Fruit fly (Drosophila melanogaster) whole organism, embryonic: ENCODE data around the gene CG12766.
A peak's percentile ranks its signal among the peaks of the same experiment; 100 is the strongest.

Source experiments
- CG10321 ChIP-seq: fragments of 200-800 bp; sonication (Bioruptor generic); IDR thresholded peaks from 2 replicates; pipeline ENCODE4 v1.3.6; 2022; ENCODE audit warnings: missing biosample characterization, missing genetic modification characterization
- CG10654 ChIP-seq: fragments of 200-800 bp; sonication (Bioruptor generic); optimal IDR thresholded peaks from 2 replicates; lab custom pipeline; 2016; ENCODE audit warnings: missing biosample characterization, missing genetic modification characterization
- CG11085 ChIP-seq: fragments of 200-800 bp; sonication (Bioruptor generic); IDR thresholded peaks from 2 replicates; pipeline ENCODE4 v1.3.6; 2022; ENCODE audit warnings: missing biosample characterization, missing genetic modification characterization
- CG11560 ChIP-seq: fragments of 200-800 bp; sonication (Bioruptor generic); IDR thresholded peaks from 3 replicates; pipeline ENCODE4 v1.3.6; 2022; ENCODE audit warnings: missing biosample characterization, missing genetic modification characterization
- CG12299 ChIP-seq: fragments of 200-800 bp; sonication (Bioruptor generic); optimal IDR thresholded peaks from 2 replicates; lab custom pipeline; 2018; ENCODE audit warnings: missing biosample characterization, mild to moderate bottlenecking, missing genetic modification characterization
- CG12744 ChIP-seq: fragments of 200-800 bp; sonication (Bioruptor generic); optimal IDR thresholded peaks from 2 replicates; lab custom pipeline; 2016; ENCODE audit warnings: missing biosample characterization, missing genetic modification characterization
- CG15479 ChIP-seq: fragments of 200-800 bp; sonication (Bioruptor generic); optimal IDR thresholded peaks from 3 replicates; lab custom pipeline; 2019; ENCODE audit warnings: missing biosample characterization, mild to moderate bottlenecking, missing genetic modification characterization, moderate library complexity
- CG16813 ChIP-seq: fragments of 200-800 bp; sonication (Bioruptor generic); IDR thresholded peaks from 3 replicates; pipeline ENCODE4 v1.3.6; 2022; ENCODE audit warnings: missing biosample characterization, missing genetic modification characterization; ENCODE audit not compliant: partially characterized antibody
- CG17568 ChIP-seq: fragments of 200-800 bp; sonication (Bioruptor generic); optimal IDR thresholded peaks from 2 replicates; lab custom pipeline; 2018; ENCODE audit warnings: missing biosample characterization, mild to moderate bottlenecking, missing genetic modification characterization, moderate library complexity
- CG17802 ChIP-seq: fragments of 200-800 bp; sonication (Bioruptor generic); optimal IDR thresholded peaks from 2 replicates; lab custom pipeline; 2018; ENCODE audit warnings: missing biosample characterization, mild to moderate bottlenecking, missing genetic modification characterization, moderate library complexity
- CG2120 ChIP-seq: fragments of 200-800 bp; sonication (Bioruptor generic); optimal IDR thresholded peaks from 3 replicates; lab custom pipeline; 2016; ENCODE audit warnings: missing biosample characterization, missing genetic modification characterization
- CG33213 ChIP-seq: fragments of 200-800 bp; sonication (Bioruptor generic); optimal IDR thresholded peaks from 3 replicates; lab custom pipeline; 2016; ENCODE audit warnings: missing biosample characterization, missing genetic modification characterization
- CG4820 ChIP-seq: fragments of 200-800 bp; sonication (Bioruptor generic); optimal IDR thresholded peaks from 3 replicates; lab custom pipeline; 2016; ENCODE audit warnings: missing biosample characterization, missing genetic modification characterization
- CG6765 ChIP-seq: fragments of 200-800 bp; sonication (Bioruptor generic); optimal IDR thresholded peaks from 3 replicates; lab custom pipeline; 2017; ENCODE audit warnings: missing biosample characterization, mild to moderate bottlenecking, missing genetic modification characterization
- CG6813 ChIP-seq: fragments of 200-800 bp; sonication (Bioruptor generic); optimal IDR thresholded peaks from 2 replicates; lab custom pipeline; 2017; ENCODE audit warnings: missing biosample characterization, missing genetic modification characterization, mild to moderate bottlenecking, moderate library complexity, missing genetic modification reagents
- CG7271 ChIP-seq: fragments of 200-800 bp; sonication (Bioruptor generic); optimal IDR thresholded peaks from 2 replicates; lab custom pipeline; 2018; ENCODE audit warnings: missing biosample characterization, mild to moderate bottlenecking, missing genetic modification characterization, moderate library complexity
- CG7357 ChIP-seq: fragments of 200-800 bp; sonication (Bioruptor generic); IDR thresholded peaks from 3 replicates; pipeline ENCODE4 v1.3.6; 2022; ENCODE audit warnings: missing biosample characterization, missing genetic modification characterization
- CG7928 ChIP-seq: fragments of 200-800 bp; sonication (Bioruptor generic); optimal IDR thresholded peaks from 2 replicates; lab custom pipeline; 2017; ENCODE audit warnings: missing biosample characterization, mild to moderate bottlenecking, missing genetic modification characterization
- CG8765 ChIP-seq: fragments of 200-800 bp; sonication (Bioruptor generic); IDR thresholded peaks from 2 replicates; pipeline ENCODE4 v1.3.6; 2022; ENCODE audit warnings: missing biosample characterization, missing genetic modification characterization
- D19B ChIP-seq: fragments of 200-800 bp; sonication (Bioruptor generic); optimal IDR thresholded peaks from 2 replicates; lab custom pipeline; 2017; ENCODE audit warnings: missing biosample characterization, mild to moderate bottlenecking, missing genetic modification characterization
- Fer3 ChIP-seq: fragments of 200-800 bp; sonication (Bioruptor generic); optimal IDR thresholded peaks from 2 replicates; lab custom pipeline; 2018; ENCODE audit warnings: missing biosample characterization, mild to moderate bottlenecking, missing genetic modification characterization, moderate library complexity
- Hmx ChIP-seq: fragments of 200-800 bp; sonication (Bioruptor generic); optimal IDR thresholded peaks from 2 replicates; lab custom pipeline; 2016; ENCODE audit warnings: missing biosample characterization, missing genetic modification characterization
- Hsf ChIP-seq: fragments of 200-800 bp; sonication (Bioruptor generic); optimal IDR thresholded peaks from 3 replicates; lab custom pipeline; 2016; ENCODE audit warnings: missing biosample characterization, missing genetic modification characterization
- Lhr ChIP-seq: fragments of 200-800 bp; sonication (Bioruptor generic); optimal IDR thresholded peaks from 3 replicates; lab custom pipeline; 2017; ENCODE audit warnings: mild to moderate bottlenecking, missing biosample characterization, missing genetic modification reagents, missing genetic modification characterization
- MBD-R2 ChIP-seq: fragments of 200-800 bp; sonication (Bioruptor generic); IDR thresholded peaks from 2 replicates; pipeline ENCODE4 v1.3.6; 2022; ENCODE audit warnings: missing biosample characterization, missing genetic modification characterization
- Mad ChIP-seq: fragments of 200-800 bp; sonication (Bioruptor generic); optimal IDR thresholded peaks from 2 replicates; lab custom pipeline; 2016; ENCODE audit warnings: missing biosample characterization, missing genetic modification characterization
- Meics ChIP-seq: fragments of 200-800 bp; sonication (Bioruptor generic); optimal IDR thresholded peaks from 2 replicates; lab custom pipeline; 2017; ENCODE audit warnings: missing biosample characterization, mild to moderate bottlenecking, missing genetic modification characterization
- Optix ChIP-seq: fragments of 200-800 bp; sonication (Bioruptor generic); IDR thresholded peaks from 3 replicates; pipeline ENCODE4 v1.3.6; 2022; ENCODE audit warnings: missing biosample characterization, missing genetic modification characterization
- Sry-δ ChIP-seq: fragments of 200-800 bp; sonication (Bioruptor generic); optimal IDR thresholded peaks from 2 replicates; lab custom pipeline; 2016; ENCODE audit warnings: missing biosample characterization, missing genetic modification characterization
- Trl ChIP-seq, 3 experiments: fragments of >200 bp in 2 of 3; fragments of 200-800 bp in 1 of 3; sonication (Bioruptor generic) in 1 of 3; optimal IDR thresholded peaks; 2 replicates in 1 of 3; 3 replicates in 2 of 3; lab custom pipeline; 2016 to 2017; ENCODE audit warnings: missing biosample characterization in 1 of 3, missing genetic modification characterization in 1 of 3
- Vsx1 ChIP-seq: fragments of 200-800 bp; sonication (Bioruptor generic); optimal IDR thresholded peaks from 2 replicates; lab custom pipeline; 2017; ENCODE audit warnings: missing biosample characterization, mild to moderate bottlenecking, missing genetic modification characterization, missing genetic modification reagents
- ash1 ChIP-seq: fragments of 200-800 bp; sonication (Bioruptor generic); optimal IDR thresholded peaks from 2 replicates; lab custom pipeline; 2018; ENCODE audit warnings: missing biosample characterization, mild to moderate bottlenecking, missing genetic modification characterization
- ato ChIP-seq: fragments of 200-800 bp; sonication (Bioruptor generic); IDR thresholded peaks from 2 replicates; pipeline ENCODE4 v1.3.6; 2022; ENCODE audit warnings: missing biosample characterization, missing genetic modification characterization; ENCODE audit not compliant: partially characterized antibody
- cad ChIP-seq: fragments of >200 bp; optimal IDR thresholded peaks from 2 replicates; lab custom pipeline; 2017; ENCODE audit warnings: missing biosample characterization, missing genetic modification characterization
- crc ChIP-seq: fragments of 200-800 bp; sonication (Bioruptor generic); optimal IDR thresholded peaks from 2 replicates; lab custom pipeline; 2016; ENCODE audit warnings: missing biosample characterization, missing genetic modification characterization
- gfzf ChIP-seq: fragments of 200-800 bp; sonication (Bioruptor generic); optimal IDR thresholded peaks from 2 replicates; lab custom pipeline; 2016; ENCODE audit warnings: missing biosample characterization, mild to moderate bottlenecking, missing genetic modification characterization, moderate library complexity
- lola ChIP-seq, 3 experiments: fragments of >200 bp in 2 of 3; fragments of 200-800 bp in 1 of 3; sonication (Bioruptor generic) in 1 of 3; optimal IDR thresholded peaks; 2 replicates each; lab custom pipeline; 2017 to 2019; ENCODE audit warnings: missing biosample characterization in 3 of 3, missing genetic modification characterization in 3 of 3, mild to moderate bottlenecking in 1 of 3, moderate library complexity in 1 of 3
- lov ChIP-seq, 2 experiments: fragments of 200-800 bp in 1 of 2; fragments of >200 bp in 1 of 2; sonication (Bioruptor generic) in 1 of 2; IDR thresholded peaks in 1 of 2; optimal IDR thresholded peaks in 1 of 2; 2 replicates in 1 of 2; 3 replicates in 1 of 2; pipeline versions ENCODE4 v1.3.6 to Lab custom; 2017 to 2022; ENCODE audit warnings: missing biosample characterization in 1 of 2, missing genetic modification characterization in 1 of 2
- oc ChIP-seq: fragments of 200-800 bp; sonication (Bioruptor generic); optimal IDR thresholded peaks from 2 replicates; lab custom pipeline; 2018; ENCODE audit warnings: missing biosample characterization, mild to moderate bottlenecking, missing genetic modification characterization, moderate library complexity
- otp ChIP-seq: fragments of 200-800 bp; sonication (Bioruptor generic); IDR thresholded peaks from 3 replicates; pipeline ENCODE4, ENCODE4 v1.3.6; 2022; ENCODE audit warnings: missing biosample characterization, missing genetic modification characterization
- peb ChIP-seq: fragments of 200-800 bp; sonication (Bioruptor generic); IDR thresholded peaks from 2 replicates; pipeline ENCODE4 v1.3.6; 2022; ENCODE audit warnings: missing biosample characterization, missing genetic modification characterization
- prd ChIP-seq, 3 experiments: fragments of >200 bp in 2 of 3; fragments of 200-800 bp in 1 of 3; sonication (Bioruptor generic) in 1 of 3; optimal IDR thresholded peaks in 2 of 3; IDR thresholded peaks in 1 of 3; 2 replicates in 2 of 3; 3 replicates in 1 of 3; pipeline versions ENCODE4 v1.3.6 to Lab custom; 2017 to 2022; ENCODE audit warnings: missing biosample characterization in 1 of 3, missing genetic modification characterization in 1 of 3
- tap ChIP-seq: fragments of 200-800 bp; optimal IDR thresholded peaks from 3 replicates; lab custom pipeline; 2019; ENCODE audit warnings: missing biosample characterization, mild to moderate bottlenecking, missing genetic modification characterization, moderate library complexity
- tgo ChIP-seq: fragments of 200-800 bp; sonication (Bioruptor generic); IDR thresholded peaks from 3 replicates; pipeline ENCODE4 v1.3.6; 2022; ENCODE audit warnings: missing biosample characterization, missing genetic modification characterization
- tna ChIP-seq: fragments of 200-800 bp; sonication (Bioruptor generic); IDR thresholded peaks from 2 replicates; pipeline ENCODE4 v1.3.6; 2022; ENCODE audit warnings: missing biosample characterization, missing genetic modification characterization; ENCODE audit not compliant: partially characterized antibody
- usp ChIP-seq: fragments of >200 bp; optimal IDR thresholded peaks from 2 replicates; lab custom pipeline; 2017; ENCODE audit warnings: missing biosample characterization, missing genetic modification characterization
- zfh1 ChIP-seq: fragments of 200-800 bp; sonication (Bioruptor generic); IDR thresholded peaks from 3 replicates; pipeline ENCODE4 v1.3.6; 2022; ENCODE audit warnings: missing biosample characterization, missing genetic modification characterization

Gene CG12766

DNA sequence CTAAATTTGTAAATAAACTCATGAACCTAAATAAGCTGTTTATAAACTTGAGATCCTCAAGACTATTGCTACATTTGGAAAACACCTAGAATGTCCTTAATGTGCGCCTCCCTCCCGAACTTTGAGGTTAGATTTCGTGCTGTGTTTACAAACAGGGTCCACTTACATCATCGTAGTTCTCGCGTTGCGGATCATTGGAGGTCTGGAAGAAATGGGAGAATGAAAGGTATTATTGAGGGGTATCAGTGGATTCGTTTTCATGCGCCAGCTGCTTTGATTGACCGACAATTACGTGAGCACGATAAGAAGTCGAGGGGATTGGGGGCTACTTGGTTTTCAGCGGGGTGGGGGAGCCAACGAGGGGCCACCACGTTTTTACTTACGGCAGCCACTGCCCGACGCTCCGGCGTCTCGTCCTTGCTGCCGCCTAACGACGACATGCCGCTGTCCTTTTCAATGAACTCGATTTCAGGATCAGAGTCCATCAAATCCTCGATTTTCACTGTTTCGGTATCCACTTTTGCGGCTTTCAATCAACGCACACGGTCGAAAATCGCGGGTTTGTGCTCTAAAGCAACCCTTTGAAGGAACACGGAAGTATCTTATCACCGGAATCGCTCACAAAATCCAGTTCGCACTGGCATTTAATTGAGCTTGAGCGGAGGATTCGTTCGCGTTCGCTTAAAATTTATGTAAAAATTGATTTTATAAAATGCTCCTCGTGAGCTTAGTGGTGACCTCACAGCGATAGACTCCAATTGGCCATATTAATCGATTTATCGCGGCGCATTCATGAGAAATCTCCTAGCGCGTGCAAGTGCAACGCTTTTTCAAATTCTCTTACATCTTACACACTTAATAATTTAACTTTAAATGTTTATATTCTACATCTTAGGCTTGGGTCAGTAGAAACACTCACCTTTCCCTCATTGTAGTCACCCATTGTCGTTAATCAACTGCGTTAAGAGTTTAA is 30.8 kb downstream of the CG12766 start (continued):
- TF ChIP-seq CG12744 (GFP tag; lab: Kevin White, UChicago) (no peak), zfh1 (GFP tag; lab: Robert Waterston, UW) (no peak), CG10321 (no peak), tna (GFP tag; lab: Robert Waterston, UW) (peak; percentile 40; the same call in 1 of the 2 replicates), Vsx1 (GFP tag; lab: Kevin White, UChicago) (no peak), CG4820 (no peak), CG11085 (no peak), Fer3 (tag; lab: Kevin White, UChicago) (no peak), Hmx (GFP tag; lab: Kevin White, UChicago) (no peak), CG7357 (GFP tag; lab: Robert Waterston, UW) (no peak), usp (no peak), crc (GFP tag; lab: Kevin White, UChicago) (no peak), CG15479 (GFP tag; lab: Kevin White, UChicago) (no peak), ash1 (GFP tag; lab: Kevin White, UChicago) (no peak), Hsf (GFP tag; lab: Kevin White, UChicago) (no peak), otp (GFP tag; lab: Robert Waterston, UW) (no peak), CG2120 (GFP tag; lab: Kevin White, UChicago) (no peak), CG8765 (GFP tag; lab: Robert Waterston, UW) (no peak), CG7271 (tag; lab: Kevin White, UChicago) (no peak), tgo (no peak), CG17568 (GFP tag; lab: Kevin White, UChicago) (peak; percentile 8), peb (GFP tag; lab: Robert Waterston, UW) (no peak), Lhr (GFP tag; lab: Kevin White, UChicago) (peak; percentile 18), CG17802 (tag; lab: Kevin White, UChicago) (no peak), Trl (optimal IDR thresholded peaks at IDR 0.05; lab: Kevin White, UChicago) (no peak), Trl (GFP tag; optimal IDR thresholded peaks at IDR 0.05; lab: Kevin White, UChicago) (no peak), oc (no peak), tap (no peak), ato (GFP tag; lab: Robert Waterston, UW) (no peak), cad (GFP tag; lab: Kevin White, UChicago) (no peak), Optix (GFP tag; lab: Robert Waterston, UW) (no peak), CG33213 (no peak), Sry-δ (peak; percentile 90), CG12299 (no peak), CG6813 (GFP tag; lab: Kevin White, UChicago) (no peak), gfzf (GFP tag; lab: Kevin White, UChicago) (peak; percentile 86), CG11560 (tag; lab: Robert Waterston, UW) (no peak), Meics (GFP tag; lab: Kevin White, UChicago) (no peak), D19B (peak; percentile 76), lov (optimal IDR thresholded peaks at IDR 0.05; lab: Kevin White, UChicago) (no peak), lov (GFP tag; IDR thresholded peaks at IDR 0.05; lab: Robert Waterston, UW) (no peak), MBD-R2 (GFP tag; lab: Robert Waterston, UW) (peak; percentile 31; the same call in 1 of the 2 replicates), Mad (GFP tag; lab: Kevin White, UChicago) (peak; percentile 1), CG10654 (no peak), CG6765 (GFP tag; lab: Kevin White, UChicago) (no peak), lola (GFP tag; optimal IDR thresholded peaks at IDR 0.05; lab: Kevin White, UChicago) (no peak), CG7928 (GFP tag; lab: Kevin White, UChicago) (no peak), CG16813 (GFP tag; lab: Robert Waterston, UW) (peak; percentile 55; the same call in 2 of the 3 replicates), prd (optimal IDR thresholded peaks at IDR 0.05; lab: Kevin White, UChicago) (no peak), prd (GFP tag; IDR thresholded peaks at IDR 0.05; lab: Robert Waterston, UW) (no peak)
